Worm (Caenorhabditis elegans) whole organism, L2 larva: ENCODE results near the gene R193.6.

Experiments
- C34F6.9 ChIP-seq: fragments of 150-350 bp; optimal IDR thresholded peaks from 2 replicates; lab custom pipeline; 2014; ENCODE audit warnings: missing biosample characterization, missing genetic modification characterization
- F13H6.1 ChIP-seq: sonication (generic microtip); optimal IDR thresholded peaks from 2 replicates; lab custom pipeline; 2016; ENCODE audit warnings: missing genetic modification characterization, missing compliant biosample characterization
- R02D3.7 ChIP-seq: fragments of 150-350 bp; optimal IDR thresholded peaks from 2 replicates; lab custom pipeline; 2014; ENCODE audit warnings: missing biosample characterization, missing genetic modification characterization
- Y55F3AM.14 ChIP-seq: fragments of 200-800 bp; sonication (Bioruptor generic); optimal IDR thresholded peaks from 2 replicates; lab custom pipeline; 2018; ENCODE audit warnings: mild to moderate bottlenecking, missing genetic modification characterization, missing compliant biosample characterization
- ZK546.5 ChIP-seq: sonication (generic microtip); optimal IDR thresholded peaks from 2 replicates; lab custom pipeline; 2017; ENCODE audit warnings: missing biosample characterization, missing genetic modification characterization
- alr-1 ChIP-seq: fragments of 150-350 bp; optimal IDR thresholded peaks from 2 replicates; lab custom pipeline; 2014; ENCODE audit warnings: missing biosample characterization, missing genetic modification characterization
- aly-2 ChIP-seq: fragments of 150-350 bp; optimal IDR thresholded peaks from 2 replicates; lab custom pipeline; 2014; ENCODE audit warnings: missing biosample characterization, missing genetic modification characterization
- ama-1 ChIP-seq: fragments of 150-350 bp; optimal IDR thresholded peaks from 2 replicates; lab custom pipeline; 2018; ENCODE audit warnings: inconsistent platforms
- blmp-1 ChIP-seq: sonication (generic microtip); optimal IDR thresholded peaks from 2 replicates; lab custom pipeline; 2017; ENCODE audit warnings: missing genetic modification characterization, mild to moderate bottlenecking, missing compliant biosample characterization, antibody characterized with exemption, moderate library complexity; ENCODE audit not compliant: insufficient read depth
- ceh-16 ChIP-seq: fragments of 150-350 bp; optimal IDR thresholded peaks from 2 replicates; lab custom pipeline; 2014; ENCODE audit warnings: missing biosample characterization, missing genetic modification characterization
- ceh-82 ChIP-seq: fragments of 150-350 bp; optimal IDR thresholded peaks from 2 replicates; lab custom pipeline; 2014; ENCODE audit warnings: missing biosample characterization, missing genetic modification characterization
- crh-2 ChIP-seq: sonication (generic microtip); optimal IDR thresholded peaks from 2 replicates; lab custom pipeline; 2017; ENCODE audit warnings: missing biosample characterization, missing genetic modification characterization
- dmd-4 ChIP-seq: sonication (generic microtip); optimal IDR thresholded peaks from 2 replicates; lab custom pipeline; 2017; ENCODE audit warnings: missing biosample characterization, missing genetic modification characterization
- egl-27 ChIP-seq: sonication (generic microtip); optimal IDR thresholded peaks from 3 replicates; lab custom pipeline; 2017; ENCODE audit warnings: missing biosample characterization, missing genetic modification reagents, missing genetic modification characterization
- elt-1 ChIP-seq: fragments of 150-350 bp; optimal IDR thresholded peaks from 2 replicates; lab custom pipeline; 2014; ENCODE audit warnings: missing biosample characterization, missing genetic modification characterization
- elt-3 ChIP-seq: sonication (generic microtip); optimal IDR thresholded peaks from 2 replicates; lab custom pipeline; 2017; ENCODE audit warnings: missing biosample characterization, missing genetic modification characterization
- fos-1 ChIP-seq: fragments of 150-350 bp; optimal IDR thresholded peaks from 2 replicates; lab custom pipeline; 2014; ENCODE audit warnings: missing biosample characterization, missing genetic modification characterization
- gmeb-1 ChIP-seq: fragments of 150-350 bp; optimal IDR thresholded peaks from 2 replicates; lab custom pipeline; 2014; ENCODE audit warnings: missing biosample characterization, missing genetic modification characterization
- lin-11 ChIP-seq: fragments of 150-350 bp; sonication (generic microtip); optimal IDR thresholded peaks from 2 replicates; lab custom pipeline; 2014; ENCODE audit warnings: missing biosample characterization, missing genetic modification characterization, inconsistent platforms, mixed read lengths
- lin-13 ChIP-seq: fragments of 150-350 bp; optimal IDR thresholded peaks from 2 replicates; lab custom pipeline; 2014; ENCODE audit warnings: missing biosample characterization, missing genetic modification reagents, missing genetic modification characterization
- lin-39 ChIP-seq: fragments of 150-350 bp; optimal IDR thresholded peaks from 2 replicates; lab custom pipeline; 2014; ENCODE audit warnings: missing biosample characterization, missing genetic modification reagents, missing genetic modification characterization
- lsy-2 ChIP-seq, 2 experiments: fragments of 150-350 bp in 1 of 2; sonication (generic microtip) in 1 of 2; optimal IDR thresholded peaks; 2 replicates each; lab custom pipeline; 2014 to 2017; ENCODE audit warnings: missing biosample characterization in 2 of 2, missing genetic modification characterization in 2 of 2
- mab-5 ChIP-seq: fragments of 150-350 bp; optimal IDR thresholded peaks from 2 replicates; lab custom pipeline; 2014; ENCODE audit warnings: missing biosample characterization, missing genetic modification characterization
- mbf-1 ChIP-seq: sonication (generic microtip); optimal IDR thresholded peaks from 2 replicates; lab custom pipeline; 2017; ENCODE audit warnings: missing biosample characterization, missing genetic modification characterization
- mdl-1 ChIP-seq, 2 experiments: fragments of 150-350 bp in 1 of 2; sonication (generic microtip) in 1 of 2; optimal IDR thresholded peaks; 2 replicates each; lab custom pipeline; 2017; ENCODE audit warnings: missing biosample characterization in 2 of 2, missing genetic modification characterization in 2 of 2
- nhr-10 ChIP-seq: sonication (generic microtip); optimal IDR thresholded peaks from 2 replicates; lab custom pipeline; 2017; ENCODE audit warnings: missing biosample characterization, missing genetic modification characterization
- nhr-11 ChIP-seq: fragments of 150-350 bp; optimal IDR thresholded peaks from 2 replicates; lab custom pipeline; 2014; ENCODE audit warnings: missing biosample characterization, missing genetic modification characterization
- nhr-12 ChIP-seq: fragments of 150-350 bp; optimal IDR thresholded peaks from 2 replicates; lab custom pipeline; 2014; ENCODE audit warnings: missing biosample characterization, missing genetic modification characterization
- nhr-129 ChIP-seq: fragments of 150-350 bp; optimal IDR thresholded peaks from 2 replicates; lab custom pipeline; 2014; ENCODE audit warnings: missing biosample characterization, missing genetic modification characterization
- nhr-21 ChIP-seq: fragments of 150-350 bp; optimal IDR thresholded peaks from 2 replicates; lab custom pipeline; 2014; ENCODE audit warnings: missing biosample characterization, missing genetic modification characterization
- nhr-23 ChIP-seq: fragments of 150-350 bp; optimal IDR thresholded peaks from 2 replicates; lab custom pipeline; 2014; ENCODE audit warnings: missing biosample characterization, missing genetic modification reagents, missing genetic modification characterization
- nhr-237 ChIP-seq: fragments of 150-350 bp; optimal IDR thresholded peaks from 2 replicates; lab custom pipeline; 2014; ENCODE audit warnings: missing biosample characterization, missing genetic modification characterization
- nhr-25 ChIP-seq: fragments of 150-350 bp; sonication (generic microtip); optimal IDR thresholded peaks from 3 replicates; lab custom pipeline; 2014; ENCODE audit warnings: missing biosample characterization, missing genetic modification characterization
- nhr-6 ChIP-seq: fragments of 150-350 bp; optimal IDR thresholded peaks from 2 replicates; lab custom pipeline; 2014; ENCODE audit warnings: missing biosample characterization, missing genetic modification characterization
- nhr-77 ChIP-seq: fragments of 150-350 bp; optimal IDR thresholded peaks from 2 replicates; lab custom pipeline; 2014; ENCODE audit warnings: missing biosample characterization, missing genetic modification characterization
- peb-1 ChIP-seq: fragments of 150-350 bp; optimal IDR thresholded peaks from 2 replicates; lab custom pipeline; 2014; ENCODE audit warnings: missing biosample characterization, missing genetic modification characterization
- sem-4 ChIP-seq: fragments of 150-350 bp; optimal IDR thresholded peaks from 2 replicates; lab custom pipeline; 2014; ENCODE audit warnings: missing biosample characterization, missing genetic modification reagents, missing genetic modification characterization
- sma-3 ChIP-seq: sonication (generic microtip); optimal IDR thresholded peaks from 2 replicates; lab custom pipeline; 2016; ENCODE audit warnings: missing genetic modification reagents, missing genetic modification characterization, missing compliant biosample characterization
- sma-9 ChIP-seq, 2 experiments: fragments of 150-350 bp in 1 of 2; sonication (generic microtip) in 1 of 2; optimal IDR thresholded peaks; 2 replicates each; lab custom pipeline; 2014 to 2016; ENCODE audit warnings: missing genetic modification characterization in 2 of 2, mild to moderate bottlenecking in 1 of 2, missing biosample characterization in 1 of 2, missing compliant biosample characterization in 1 of 2, missing genetic modification reagents in 1 of 2, moderate library complexity in 1 of 2
- snpc-4 ChIP-seq: fragments of 150-350 bp; optimal IDR thresholded peaks from 2 replicates; lab custom pipeline; 2014; ENCODE audit warnings: missing biosample characterization, missing genetic modification characterization
- unc-39 ChIP-seq: fragments of 150-350 bp; optimal IDR thresholded peaks from 2 replicates; lab custom pipeline; 2014; ENCODE audit warnings: missing biosample characterization, missing genetic modification characterization
- unc-55 ChIP-seq: fragments of 150-350 bp; sonication (generic microtip); optimal IDR thresholded peaks from 3 replicates; lab custom pipeline; 2014; ENCODE audit warnings: missing biosample characterization, missing genetic modification reagents, missing genetic modification characterization
- unc-62 ChIP-seq: fragments of 150-350 bp; optimal IDR thresholded peaks from 2 replicates; lab custom pipeline; 2014; ENCODE audit warnings: missing biosample characterization, missing genetic modification reagents, missing genetic modification characterization
- zag-1 ChIP-seq: fragments of 150-350 bp; optimal IDR thresholded peaks from 2 replicates; lab custom pipeline; 2014; ENCODE audit warnings: missing biosample characterization, missing genetic modification characterization
- ztf-11 ChIP-seq: sonication (generic microtip); optimal IDR thresholded peaks from 2 replicates; lab custom pipeline; 2017; ENCODE audit warnings: missing biosample characterization, missing genetic modification characterization
- ztf-4 ChIP-seq: fragments of 150-350 bp; optimal IDR thresholded peaks from 2 replicates; lab custom pipeline; 2014; ENCODE audit warnings: missing biosample characterization, missing genetic modification characterization

The R193.6 gene

ce11 chrX:1120326-1120725, 28.3 kb upstream of the R193.6 start:
- TF ChIP-seq ztf-11 (tag; lab: Kevin White, UChicago) (no peak), lin-13 (GFP tag; lab: Kevin White, UChicago) (peak; percentile 8), nhr-10 (tag; lab: Kevin White, UChicago) (no peak), nhr-237 (tag; lab: Kevin White, UChicago) (no peak), ceh-82 (tag; lab: Kevin White, UChicago) (no peak), nhr-129 (tag; lab: Kevin White, UChicago) (peak; percentile 42), Y55F3AM.14 (GFP tag; lab: Kevin White, UChicago) (no peak), sma-3 (GFP tag; lab: Kevin White, UChicago) (no peak), unc-55 (peak; percentile 24), nhr-77 (no peak), nhr-21 (tag; lab: Kevin White, UChicago) (no peak), alr-1 (tag; lab: Kevin White, UChicago) (no peak), dmd-4 (no peak), nhr-12 (no peak), elt-1 (tag; lab: Kevin White, UChicago) (no peak), lin-11 (no peak), sem-4 (tag; lab: Kevin White, UChicago) (peak; percentile 66), gmeb-1 (tag; lab: Kevin White, UChicago) (no peak), nhr-11 (tag; lab: Kevin White, UChicago) (no peak), nhr-23 (tag; lab: Kevin White, UChicago) (no peak), mdl-1 (tag; optimal IDR thresholded peaks at IDR 0.05; lab: Kevin White, UChicago) (no peak), crh-2 (tag; lab: Kevin White, UChicago) (no peak), ZK546.5 (tag; lab: Kevin White, UChicago) (no peak), unc-62 (GFP tag; lab: Kevin White, UChicago) (no peak), mab-5 (tag; lab: Kevin White, UChicago) (peak; percentile 62), lsy-2 (tag; optimal IDR thresholded peaks at IDR 0.05; lab: Kevin White, UChicago) (peak in 1 of 2 experiments; percentile 49), blmp-1 (tag; lab: Kevin White, UChicago) (no peak), C34F6.9 (tag; lab: Kevin White, UChicago) (no peak), sma-9 (GFP tag; optimal IDR thresholded peaks at IDR 0.05; lab: Kevin White, UChicago) (peak; percentile 15), sma-9 (tag; optimal IDR thresholded peaks at IDR 0.05; lab: Kevin White, UChicago) (no peak), lin-39 (tag; lab: Kevin White, UChicago) (no peak), ztf-4 (no peak), F13H6.1 (tag; lab: Kevin White, UChicago) (peak; percentile 78), nhr-25 (tag; lab: Kevin White, UChicago) (no peak), ceh-16 (tag; lab: Kevin White, UChicago) (no peak), snpc-4 (tag; lab: Kevin White, UChicago) (no peak), zag-1 (peak; percentile 49), aly-2 (tag; lab: Kevin White, UChicago) (no peak), unc-39 (no peak)

DNA sequence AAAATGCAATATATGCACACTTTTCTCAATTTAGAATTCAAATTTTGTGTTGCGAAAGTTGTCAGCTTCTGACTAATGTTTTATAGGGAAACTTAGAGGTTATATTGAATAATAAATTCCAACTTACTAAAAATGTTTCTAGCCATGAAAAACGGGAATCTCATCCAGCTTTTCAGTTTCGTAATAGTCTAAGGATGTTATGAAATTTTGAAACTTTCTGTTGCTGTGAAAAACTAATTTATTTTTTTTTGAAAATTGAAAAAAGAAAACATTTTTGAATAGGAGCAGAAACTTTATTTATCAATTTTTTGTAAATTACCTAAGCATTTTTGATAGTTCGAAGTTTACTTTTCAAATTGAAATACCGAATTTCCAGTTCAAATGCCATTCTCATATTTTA, 27.0 kb upstream of the R193.6 start:
- peak; percentile 50 for TF ChIP-seq unc-55
- TF ChIP-seq nhr-25 (tag; lab: Kevin White, UChicago) = no peak
- TF ChIP-seq, all 48 proteins: peak for 1

ce11 chrX:1122198-1122597, 26.4 kb upstream of the R193.6 start:
- peak; percentile 38 for TF ChIP-seq lin-13 (GFP tag; lab: Kevin White, UChicago)
- peak; percentile 94 for TF ChIP-seq mab-5 (tag; lab: Kevin White, UChicago)
- TF ChIP-seq lin-39 (tag; lab: Kevin White, UChicago) = peak; percentile 52
- TF ChIP-seq ztf-11 (tag; lab: Kevin White, UChicago) = no peak
- TF ChIP-seq crh-2 (tag; lab: Kevin White, UChicago) = peak; percentile 79
- TF ChIP-seq elt-3 = no peak
- no peak for TF ChIP-seq alr-1 (tag; lab: Kevin White, UChicago)
- TF ChIP-seq mbf-1 (tag; lab: Kevin White, UChicago) = no peak
- TF ChIP-seq lsy-2 (tag; optimal IDR thresholded peaks at IDR 0.05; lab: Kevin White, UChicago) = peak in 1 of 2 experiments; percentile 54
- TF ChIP-seq C34F6.9 (tag; lab: Kevin White, UChicago) = peak; percentile 67
- no peak for TF ChIP-seq ZK546.5 (tag; lab: Kevin White, UChicago)
- TF ChIP-seq ama-1 (lab: Kevin White, UChicago) = no peak
- TF ChIP-seq sma-3 (GFP tag; lab: Kevin White, UChicago) = peak; percentile 5
- TF ChIP-seq nhr-21 (tag; lab: Kevin White, UChicago) = peak; percentile 30
- TF ChIP-seq unc-55 = peak; percentile 32
- no peak for TF ChIP-seq unc-39
- TF ChIP-seq nhr-11 (tag; lab: Kevin White, UChicago) = no peak
- peak; percentile 69 for TF ChIP-seq nhr-129 (tag; lab: Kevin White, UChicago)
- TF ChIP-seq nhr-25 (tag; lab: Kevin White, UChicago) = peak; percentile 24
- peak; percentile 61 for TF ChIP-seq sma-9 (GFP tag; optimal IDR thresholded peaks at IDR 0.05; lab: Kevin White, UChicago)
- no peak for TF ChIP-seq sma-9 (tag; optimal IDR thresholded peaks at IDR 0.05; lab: Kevin White, UChicago)
- no peak for TF ChIP-seq nhr-12
- no peak for TF ChIP-seq R02D3.7 (tag; lab: Kevin White, UChicago)
- TF ChIP-seq lin-11 = no peak
- peak; percentile 22 for TF ChIP-seq unc-62 (GFP tag; lab: Kevin White, UChicago)
- TF ChIP-seq nhr-6 (tag; lab: Kevin White, UChicago) = peak; percentile 6
- no peak for TF ChIP-seq nhr-77
- TF ChIP-seq peb-1 = no peak
- no peak for TF ChIP-seq ceh-16 (tag; lab: Kevin White, UChicago)
- peak; percentile 4 for TF ChIP-seq egl-27 (tag; lab: Kevin White, UChicago)
- TF ChIP-seq elt-1 (tag; lab: Kevin White, UChicago) = no peak
- TF ChIP-seq fos-1 = peak; percentile 21
- TF ChIP-seq snpc-4 (tag; lab: Kevin White, UChicago) = no peak
